Worm (Caenorhabditis elegans): Measurements from ENCODE around the gene spe-26.

ce11 chrIV:10367740-10368246 is 23.9 kb downstream of the spe-26 start, which contains the start of gene pges-2:
- no peak for TF ChIP-seq ahr-1 (tag; optimal IDR thresholded peaks at IDR 0.05)
- TF ChIP-seq pqm-1 (tag; optimal IDR thresholded peaks at IDR 0.05), result no peak
- TF ChIP-seq madf-2 (tag; optimal IDR thresholded peaks at IDR 0.05), result no peak
- TF ChIP-seq fkh-10 (GFP tag; optimal IDR thresholded peaks at IDR 0.05), result no peak
- no peak for TF ChIP-seq gmeb-2 (tag; optimal IDR thresholded peaks at IDR 0.05)
- no peak for TF ChIP-seq pag-3 (tag; optimal IDR thresholded peaks at IDR 0.05; ENCODE audit: borderline replicate concordance)
- no peak for TF ChIP-seq unc-3 (GFP tag; conservative IDR thresholded peaks at IDR 0.05)
- no peak for TF ChIP-seq unc-3 (tag; optimal IDR thresholded peaks at IDR 0.05)
- TF ChIP-seq ceh-48 (tag; optimal IDR thresholded peaks at IDR 0.05), result no peak

All from whole organism, late embryonic.